Fruit fly (Drosophila melanogaster) whole organism, pupa: ENCODE measurements around the gene Eo.

Experiments
- CG10348 ChIP-seq: fragments of 200-800 bp; sonication (Bioruptor generic); IDR thresholded peaks from 2 replicates; pipeline ENCODE4 v1.3.6; 2022; ENCODE audit warnings: missing biosample characterization, missing genetic modification characterization
- CG12605 ChIP-seq: fragments of 200-800 bp; sonication (Bioruptor generic); IDR thresholded peaks from 2 replicates; pipeline ENCODE4 v1.3.6; 2022; ENCODE audit warnings: missing biosample characterization, missing genetic modification characterization
- CG13204 ChIP-seq: fragments of 200-800 bp; sonication (Bioruptor generic); optimal IDR thresholded peaks from 2 replicates; lab custom pipeline; 2018; ENCODE audit warnings: missing biosample characterization, mild to moderate bottlenecking, missing genetic modification characterization, moderate library complexity
- CG14655 ChIP-seq: fragments of 200-800 bp; sonication (Bioruptor generic); optimal IDR thresholded peaks from 3 replicates; lab custom pipeline; 2017; ENCODE audit warnings: mild to moderate bottlenecking, missing biosample characterization, missing genetic modification reagents, missing genetic modification characterization
- CG15710 ChIP-seq: fragments of 200-800 bp; sonication (Bioruptor generic); optimal IDR thresholded peaks from 2 replicates; lab custom pipeline; 2018; ENCODE audit warnings: missing biosample characterization, mild to moderate bottlenecking, missing genetic modification characterization, moderate library complexity
- CG17806 ChIP-seq: fragments of 200-800 bp; sonication (Bioruptor generic); optimal IDR thresholded peaks from 2 replicates; lab custom pipeline; 2018; ENCODE audit warnings: missing biosample characterization, mild to moderate bottlenecking, missing genetic modification characterization, moderate library complexity
- CG32121 ChIP-seq: fragments of 200-800 bp; sonication (Bioruptor generic); IDR thresholded peaks from 2 replicates; pipeline ENCODE4 v1.3.6; 2022; ENCODE audit warnings: missing biosample characterization, missing genetic modification characterization
- CG34367 ChIP-seq: fragments of 200-800 bp; sonication (Bioruptor generic); optimal IDR thresholded peaks from 2 replicates; lab custom pipeline; 2018; ENCODE audit warnings: missing biosample characterization, mild to moderate bottlenecking, missing genetic modification characterization
- CG4496 ChIP-seq: fragments of 200-800 bp; sonication (Bioruptor generic); IDR thresholded peaks from 3 replicates; pipeline ENCODE4 v1.3.6; 2022; ENCODE audit warnings: missing biosample characterization, missing genetic modification characterization
- CG8159 ChIP-seq: fragments of 200-800 bp; sonication (Bioruptor generic); optimal IDR thresholded peaks from 3 replicates; lab custom pipeline; 2018; ENCODE audit warnings: missing biosample characterization, mild to moderate bottlenecking, missing genetic modification characterization, moderate library complexity
- CG8301 ChIP-seq: fragments of 200-800 bp; sonication (Bioruptor generic); optimal IDR thresholded peaks from 2 replicates; lab custom pipeline; 2018; ENCODE audit warnings: missing biosample characterization, mild to moderate bottlenecking, missing genetic modification characterization
- CG9948 ChIP-seq: fragments of 200-800 bp; sonication (Bioruptor generic); optimal IDR thresholded peaks from 2 replicates; lab custom pipeline; 2018; ENCODE audit warnings: missing biosample characterization, mild to moderate bottlenecking, missing genetic modification characterization, moderate library complexity
- D1 ChIP-seq: fragments of 200-800 bp; sonication (Bioruptor generic); optimal IDR thresholded peaks from 2 replicates; lab custom pipeline; 2018; ENCODE audit warnings: missing biosample characterization, mild to moderate bottlenecking, missing genetic modification characterization, moderate library complexity
- EcR ChIP-seq: fragments of 200-800 bp; sonication (Bioruptor generic); optimal IDR thresholded peaks from 3 replicates; lab custom pipeline; 2019; ENCODE audit warnings: missing biosample characterization, missing genetic modification characterization, mild to moderate bottlenecking, moderate library complexity, missing genetic modification reagents
- Ets98B ChIP-seq: fragments of 200-800 bp; sonication (Bioruptor generic); IDR thresholded peaks from 2 replicates; pipeline ENCODE4 v1.3.6; 2022; ENCODE audit warnings: missing biosample characterization, missing genetic modification characterization
- Pif1A ChIP-seq: fragments of 200-800 bp; sonication (Bioruptor generic); optimal IDR thresholded peaks from 3 replicates; lab custom pipeline; 2016; ENCODE audit warnings: missing biosample characterization, missing genetic modification characterization
- Pif1B ChIP-seq: fragments of 200-800 bp; sonication (Bioruptor generic); optimal IDR thresholded peaks from 3 replicates; lab custom pipeline; 2016; ENCODE audit warnings: missing biosample characterization, missing genetic modification characterization
- Snoo ChIP-seq: fragments of 200-800 bp; sonication (Bioruptor generic); optimal IDR thresholded peaks from 3 replicates; lab custom pipeline; 2017; ENCODE audit warnings: missing biosample characterization, mild to moderate bottlenecking, missing genetic modification characterization, inconsistent platforms
- fd96Ca ChIP-seq: fragments of 200-800 bp; sonication (Bioruptor generic); IDR thresholded peaks from 3 replicates; pipeline ENCODE4 v1.3.6; 2022; ENCODE audit warnings: missing biosample characterization, missing genetic modification characterization
- gl ChIP-seq: fragments of 200-800 bp; sonication (Bioruptor generic); optimal IDR thresholded peaks from 2 replicates; lab custom pipeline; 2018; ENCODE audit warnings: missing biosample characterization, mild to moderate bottlenecking, missing genetic modification characterization
- rn ChIP-seq: fragments of 200-800 bp; sonication (Bioruptor generic); IDR thresholded peaks from 2 replicates; pipeline ENCODE4 v1.3.6; 2022; ENCODE audit warnings: missing biosample characterization, missing genetic modification characterization

The Eo gene

dm6 chrX:14952097-14952844, 33.7 kb upstream of the Eo start:
- peak; percentile 58 for TF ChIP-seq gl (tag; lab: Kevin White, UChicago)
- peak; percentile 87 for TF ChIP-seq Ets98B (GFP tag; lab: Robert Waterston, UW)
- TF ChIP-seq D1: peak; percentile 39
- peak; percentile 60 for TF ChIP-seq CG15710 (tag; lab: Kevin White, UChicago)
- TF ChIP-seq CG4496 (GFP tag; lab: Robert Waterston, UW): peak; percentile 91
- peak; percentile 80 for TF ChIP-seq Snoo (tag; lab: Kevin White, UChicago)
- peak; percentile 81 for TF ChIP-seq CG8301 (tag; lab: Kevin White, UChicago)
- TF ChIP-seq Pif1B (GFP tag; lab: Kevin White, UChicago): peak; percentile 80
- TF ChIP-seq CG12605 (GFP tag; lab: Robert Waterston, UW): peak; percentile 82
- peak; percentile 76 for TF ChIP-seq CG8159 (tag; lab: Kevin White, UChicago)
- TF ChIP-seq CG10348 (GFP tag; lab: Robert Waterston, UW): peak; percentile 67
- TF ChIP-seq rn (GFP tag; lab: Robert Waterston, UW): peak; percentile 58
- TF ChIP-seq Pif1A (GFP tag; lab: Kevin White, UChicago): peak; percentile 79
- peak; percentile 88 for TF ChIP-seq fd96Ca (GFP tag; lab: Robert Waterston, UW)
- TF ChIP-seq CG13204 (GFP tag; lab: Kevin White, UChicago): no peak
- TF ChIP-seq CG34367 (tag; lab: Kevin White, UChicago): peak; percentile 72
- peak; percentile 81 for TF ChIP-seq CG14655 (GFP tag; lab: Kevin White, UChicago)
- TF ChIP-seq EcR: no peak
- peak; percentile 68 for TF ChIP-seq CG17806
- peak; percentile 88 for TF ChIP-seq CG32121 (GFP tag; lab: Robert Waterston, UW)
- peak; percentile 67 for TF ChIP-seq CG9948 (tag; lab: Kevin White, UChicago)
- TF ChIP-seq, all 21 proteins: peak for 19

dm6 chrX:14951346-14951862, 32.8 kb upstream of the Eo start:
- peak; percentile 18; the same call in 1 of the 3 replicates for TF ChIP-seq fd96Ca (GFP tag; lab: Robert Waterston, UW)
- TF ChIP-seq CG12605 (GFP tag; lab: Robert Waterston, UW): no peak
- TF ChIP-seq CG4496 (GFP tag; lab: Robert Waterston, UW): peak; percentile 11; the same call in 2 of the 3 replicates
- TF ChIP-seq CG13204 (GFP tag; lab: Kevin White, UChicago): no peak
- no peak for TF ChIP-seq Pif1B (GFP tag; lab: Kevin White, UChicago)
- TF ChIP-seq CG15710 (tag; lab: Kevin White, UChicago): no peak
- TF ChIP-seq Ets98B (GFP tag; lab: Robert Waterston, UW): no peak; the same call in 1 of the 2 replicates
- no peak for TF ChIP-seq rn (GFP tag; lab: Robert Waterston, UW)
- TF ChIP-seq EcR: no peak
- no peak for TF ChIP-seq CG17806
- TF ChIP-seq CG9948 (tag; lab: Kevin White, UChicago): no peak
- no peak for TF ChIP-seq D1

- TF ChIP-seq CG15710 (tag; lab: Kevin White, UChicago) (peak; percentile 99), gl (tag; lab: Kevin White, UChicago) (peak; percentile 95), CG34367 (tag; lab: Kevin White, UChicago) (peak; percentile 98), Pif1A (GFP tag; lab: Kevin White, UChicago) (peak; percentile 98), EcR (peak; percentile 73), CG8301 (tag; lab: Kevin White, UChicago) (peak; percentile 99), CG13204 (GFP tag; lab: Kevin White, UChicago) (peak; percentile 96), CG32121 (GFP tag; lab: Robert Waterston, UW) (peak; percentile 97), Snoo (tag; lab: Kevin White, UChicago) (peak; percentile 99), Ets98B (GFP tag; lab: Robert Waterston, UW) (peak; percentile 93), CG8159 (tag; lab: Kevin White, UChicago) (peak; percentile 99), CG12605 (GFP tag; lab: Robert Waterston, UW) (peak; percentile 91), Pif1B (GFP tag; lab: Kevin White, UChicago) (peak; percentile 97), fd96Ca (GFP tag; lab: Robert Waterston, UW) (peak; percentile 84; the same call in 2 of the 3 replicates), CG14655 (GFP tag; lab: Kevin White, UChicago) (peak; percentile 100), CG10348 (GFP tag; lab: Robert Waterston, UW) (peak; percentile 88), CG17806 (peak; percentile 97), CG4496 (GFP tag; lab: Robert Waterston, UW) (peak; percentile 97), CG9948 (tag; lab: Kevin White, UChicago) (peak; percentile 98), D1 (peak; percentile 98), rn (GFP tag; lab: Robert Waterston, UW) (peak; percentile 84)
Observed at dm6 chrX:14950273-14951272, 32.0 kb upstream of the Eo start.

DNA sequence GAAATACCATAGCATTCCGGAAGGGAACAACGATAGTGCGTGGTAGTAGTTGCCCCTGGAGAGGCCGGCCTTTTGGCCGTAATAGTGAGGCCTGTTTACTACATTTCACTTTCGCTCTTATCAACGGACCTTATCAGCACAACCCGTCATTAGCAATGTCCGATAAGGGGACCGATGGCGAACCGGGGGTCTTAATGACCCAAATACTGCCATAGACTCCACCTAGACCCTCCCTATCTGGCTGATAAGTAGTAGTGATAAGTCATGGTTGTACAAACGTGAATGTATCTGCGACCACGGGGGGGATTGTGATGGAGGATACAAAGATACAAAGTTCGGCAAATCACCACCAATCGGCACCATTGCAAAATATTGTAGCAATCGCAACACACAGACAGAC, 30.6 kb upstream of the Eo start:
- TF ChIP-seq D1 (no peak), CG4496 (GFP tag; lab: Robert Waterston, UW) (peak; percentile 47; the same call in 1 of the 3 replicates), EcR (peak; percentile 84), Pif1A (GFP tag; lab: Kevin White, UChicago) (no peak), Ets98B (GFP tag; lab: Robert Waterston, UW) (no peak), CG8159 (tag; lab: Kevin White, UChicago) (no peak), CG32121 (GFP tag; lab: Robert Waterston, UW) (no peak), fd96Ca (GFP tag; lab: Robert Waterston, UW) (0 out of 3 replicates have a peak, but pooled peaks have one; percentile 13), Snoo (tag; lab: Kevin White, UChicago) (no peak), CG12605 (GFP tag; lab: Robert Waterston, UW) (no peak), CG9948 (tag; lab: Kevin White, UChicago) (no peak)
- TF ChIP-seq, all 21 proteins: peak for 3
